Fruit fly (Drosophila melanogaster) whole organism, pupa: ENCODE results near the gene Brf.

Source experiments
- CG12605 ChIP-seq: fragments of 200-800 bp; sonication (Bioruptor generic); IDR thresholded peaks from 2 replicates; pipeline ENCODE4 v1.3.6; 2022; ENCODE audit warnings: missing biosample characterization, missing genetic modification characterization
- CG8159 ChIP-seq: fragments of 200-800 bp; sonication (Bioruptor generic); optimal IDR thresholded peaks from 3 replicates; lab custom pipeline; 2018; ENCODE audit warnings: missing biosample characterization, mild to moderate bottlenecking, missing genetic modification characterization, moderate library complexity
- EcR ChIP-seq: fragments of 200-800 bp; sonication (Bioruptor generic); optimal IDR thresholded peaks from 3 replicates; lab custom pipeline; 2019; ENCODE audit warnings: missing biosample characterization, missing genetic modification characterization, mild to moderate bottlenecking, moderate library complexity, missing genetic modification reagents

dm6 chr3R:17412458-17413127 lies 21.5 kb upstream of the Brf start, which contains the start of gene CG42821:
- TF ChIP-seq CG8159 (tag; lab: Kevin White, UChicago) = no peak
- no peak for TF ChIP-seq EcR (GFP tag; lab: Kevin White, UChicago)
- TF ChIP-seq CG12605 (GFP tag; lab: Robert Waterston, UW) = no peak
